Worm (Caenorhabditis elegans) whole organism, L4/young adult: ENCODE data around the gene fkh-4.

Experiments used
- W03F9.2 ChIP-seq: fragments of 150-350 bp; optimal IDR thresholded peaks from 2 replicates; lab custom pipeline; 2014; ENCODE audit warnings: missing biosample characterization, missing genetic modification characterization
- dao-5 ChIP-seq: sonication (generic microtip); optimal IDR thresholded peaks from 2 replicates; lab custom pipeline; 2016; ENCODE audit warnings: missing genotype, missing genetic modification characterization, moderate library complexity, missing compliant biosample characterization
- him-1 ChIP-seq: sonication (generic microtip); optimal IDR thresholded peaks from 2 replicates; lab custom pipeline; 2016; ENCODE audit warnings: missing genotype, missing genetic modification reagents, missing genetic modification characterization, missing compliant biosample characterization

DNA sequence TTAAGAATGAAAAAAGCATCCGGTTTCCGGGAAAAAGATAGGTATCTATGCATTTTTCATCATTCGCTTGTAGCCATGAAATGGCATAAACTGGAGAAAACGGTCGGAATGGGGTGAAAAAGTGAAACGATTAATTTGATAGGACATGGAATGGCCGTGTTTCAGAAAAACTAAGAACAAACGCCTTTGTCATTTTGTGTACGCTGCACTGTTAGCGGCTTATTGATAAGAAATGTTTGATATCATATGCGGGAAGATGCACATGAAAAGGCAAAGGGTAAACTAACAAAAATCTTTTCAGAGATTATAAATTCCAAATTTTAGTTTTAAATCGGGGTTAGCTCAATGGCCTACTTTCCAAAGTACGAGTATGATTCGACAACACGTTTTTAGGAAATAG, 7.6 kb downstream of the fkh-4 start:
- TF ChIP-seq dao-5 (no peak), W03F9.2 (tag; lab: Kevin White, UChicago) (no peak), him-1 (no peak)
